Worm (Caenorhabditis elegans) whole organism, L1 larva: Measurements from ENCODE around the gene K10B3.5.

Experiments used
- hpl-2 ChIP-seq: fragments of 150-350 bp; optimal IDR thresholded peaks from 2 replicates; lab custom pipeline; 2014; ENCODE audit warnings: missing biosample characterization, missing genetic modification reagents, missing genetic modification characterization
- lsy-2 ChIP-seq, 2 experiments: fragments of 150-350 bp; optimal IDR thresholded peaks; 2 replicates each; lab custom pipeline; 2014; ENCODE audit warnings: missing biosample characterization in 2 of 2, missing genetic modification characterization in 2 of 2
- pqm-1 ChIP-seq: sonication (generic microtip); optimal IDR thresholded peaks from 3 replicates; lab custom pipeline; 2017; ENCODE audit warnings: missing biosample characterization, missing genetic modification characterization

DNA sequence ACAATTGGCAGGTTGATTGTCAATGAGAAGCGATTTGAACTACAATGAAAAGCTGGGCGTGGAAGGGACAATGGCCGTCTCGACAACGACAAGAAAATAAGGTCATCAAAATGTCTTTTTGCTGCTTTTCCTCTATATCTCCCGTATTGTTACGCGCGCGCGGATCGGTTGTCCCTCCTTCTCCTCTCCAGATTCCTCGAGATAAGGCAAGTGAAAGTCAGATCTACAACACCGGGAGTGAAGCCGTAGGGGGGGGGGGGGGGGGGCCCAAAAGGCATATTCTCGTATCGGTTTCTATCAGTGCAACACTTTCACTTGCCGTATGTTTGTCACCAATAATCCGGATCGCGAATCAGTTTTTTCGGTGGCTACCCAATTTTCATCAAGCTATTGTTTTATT is 12.0 kb downstream of the K10B3.5 start, which contains the start of gene wrt-2:
- TF ChIP-seq pqm-1 (no peak), lsy-2 (tag; optimal IDR thresholded peaks at IDR 0.05; lab: Kevin White, UChicago) (no peak), hpl-2 (GFP tag; lab: Kevin White, UChicago) (no peak)
